Worm (Caenorhabditis elegans): ENCODE data around the gene gpa-8.

- TF ChIP-seq pqm-1 (tag; optimal IDR thresholded peaks at IDR 0.05): no peak
- TF ChIP-seq sox-2 (GFP tag; IDR thresholded peaks at IDR 0.05): no peak
- TF ChIP-seq F13H6.1 (tag; optimal IDR thresholded peaks at IDR 0.05): peak; percentile 29
- peak; percentile 70 for TF ChIP-seq ref-2 (tag; optimal IDR thresholded peaks at IDR 0.05)
- TF ChIP-seq pha-4 (tag; optimal IDR thresholded peaks at IDR 0.05): no peak
- peak; percentile 49 for TF ChIP-seq nfya-1 (tag; optimal IDR thresholded peaks at IDR 0.05)
- no peak for TF ChIP-seq ama-1 (optimal IDR thresholded peaks at IDR 0.05)
- no peak for TF ChIP-seq unc-42 (tag; optimal IDR thresholded peaks at IDR 0.05)
- no peak for TF ChIP-seq ttx-3 (tag; optimal IDR thresholded peaks at IDR 0.05)
- TF ChIP-seq tbx-2 (tag; optimal IDR thresholded peaks at IDR 0.05): peak; percentile 55
Measured at ce11 chrV:12596795-12597194, 43.5 kb downstream of the gpa-8 start.

Data from whole organism, late embryonic.